Worm (Caenorhabditis elegans) whole organism, late embryonic: Measurements from ENCODE around the gene brap-2.

Source experiments
- ceh-18 ChIP-seq: sonication (generic microtip); optimal IDR thresholded peaks from 2 replicates; lab custom pipeline; 2016; ENCODE audit warnings: missing genetic modification characterization, missing compliant biosample characterization
- ceh-31 ChIP-seq: sonication (generic microtip); optimal IDR thresholded peaks from 2 replicates; lab custom pipeline; 2016; ENCODE audit warnings: missing genetic modification characterization, missing compliant biosample characterization
- ceh-34 ChIP-seq: sonication (generic microtip); optimal IDR thresholded peaks from 2 replicates; lab custom pipeline; 2016; ENCODE audit warnings: mild to moderate bottlenecking, missing genetic modification characterization, missing compliant biosample characterization
- fkh-10 ChIP-seq: fragments of 150-350 bp; optimal IDR thresholded peaks from 2 replicates; lab custom pipeline; 2014; ENCODE audit warnings: missing biosample characterization, missing genetic modification reagents, missing genetic modification characterization
- gmeb-2 ChIP-seq: sonication (generic microtip); optimal IDR thresholded peaks from 2 replicates; lab custom pipeline; 2016; ENCODE audit warnings: missing genetic modification characterization, inconsistent platforms, missing compliant biosample characterization
- hlh-13 ChIP-seq: fragments of 200-800 bp; sonication (Bioruptor generic); optimal IDR thresholded peaks from 2 replicates; lab custom pipeline; 2018; ENCODE audit warnings: mild to moderate bottlenecking, missing genetic modification characterization, missing compliant biosample characterization
- lim-6 ChIP-seq: sonication (generic microtip); optimal IDR thresholded peaks from 2 replicates; lab custom pipeline; 2016; ENCODE audit warnings: missing genetic modification characterization, missing compliant biosample characterization
- odd-2 ChIP-seq: sonication (generic microtip); optimal IDR thresholded peaks from 2 replicates; lab custom pipeline; 2017; ENCODE audit warnings: antibody characterized with exemption, mild to moderate bottlenecking, missing genetic modification characterization, missing compliant biosample characterization
- tbx-7 ChIP-seq: sonication (generic microtip); optimal IDR thresholded peaks from 2 replicates; lab custom pipeline; 2016; ENCODE audit warnings: missing genotype, missing genetic modification characterization, missing compliant biosample characterization
- unc-3 ChIP-seq, 2 experiments: fragments of 200-800 bp in 1 of 2; sonication (Bioruptor generic) in 1 of 2; sonication (generic microtip) in 1 of 2; conservative IDR thresholded peaks in 1 of 2; optimal IDR thresholded peaks in 1 of 2; 2 replicates each; pipeline versions ENCODE4 v1.3.6 to Lab custom; 2016 to 2022; ENCODE audit warnings: missing compliant biosample characterization in 2 of 2, missing genetic modification characterization in 2 of 2, missing genetic modification reagents in 1 of 2

Gene brap-2

ce11 chrII:5341573-5341972 lies 51.4 kb downstream of the brap-2 start:
- TF ChIP-seq lim-6 = no peak
- TF ChIP-seq ceh-31 = no peak
- TF ChIP-seq ceh-18 = no peak
- no peak for TF ChIP-seq odd-2 (tag; lab: Kevin White, UChicago)
- no peak for TF ChIP-seq tbx-7 (tag; lab: Kevin White, UChicago)
- TF ChIP-seq hlh-13 = no peak
- no peak for TF ChIP-seq unc-3 (GFP tag; conservative IDR thresholded peaks at IDR 0.05; lab: Robert Waterston, UW)
- TF ChIP-seq unc-3 (tag; optimal IDR thresholded peaks at IDR 0.05; lab: Kevin White, UChicago) = no peak

DNA sequence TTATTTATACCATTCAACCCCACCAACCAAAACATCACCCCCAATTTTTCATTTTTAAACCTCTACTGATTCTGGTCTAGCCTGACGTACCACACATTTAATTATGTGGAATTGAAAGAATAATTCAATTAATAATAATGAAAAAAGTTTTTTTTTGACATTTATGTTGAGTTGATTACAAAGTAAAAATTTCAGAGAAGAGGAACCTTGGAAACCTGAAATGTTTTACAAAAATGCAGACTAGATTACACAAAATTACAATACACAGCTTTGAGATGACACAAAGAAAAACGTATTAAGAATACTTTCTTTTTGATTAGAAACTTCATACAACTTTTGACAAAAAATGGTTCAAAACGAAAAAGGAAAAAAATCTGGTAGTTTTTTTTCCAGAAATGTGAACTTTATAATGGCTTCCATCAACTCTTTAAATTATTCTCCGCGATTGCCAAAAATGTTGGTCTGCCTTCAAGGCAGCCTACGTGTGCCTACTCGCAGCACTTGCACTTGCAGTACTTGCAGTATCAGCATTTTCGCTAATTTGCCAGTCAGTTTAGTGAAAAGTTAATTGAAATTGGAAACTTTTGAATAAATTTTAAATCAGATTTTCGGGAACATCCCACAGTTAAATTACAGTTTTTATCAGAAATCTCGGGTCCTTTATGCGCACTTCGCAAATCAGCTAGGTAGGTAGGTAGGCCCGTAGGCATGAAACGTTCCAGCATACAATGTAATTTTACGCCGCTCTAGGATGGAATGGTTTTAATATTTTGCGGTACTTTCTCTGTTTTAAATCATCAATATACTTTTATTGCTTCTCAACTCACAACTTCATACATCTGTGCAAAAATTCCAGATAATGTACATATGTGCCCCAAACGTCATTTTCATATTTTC lies 52.1 kb downstream of the brap-2 start:
- no peak for TF ChIP-seq fkh-10 (GFP tag; lab: Kevin White, UChicago)
- peak; percentile 19 for TF ChIP-seq gmeb-2 (tag; lab: Kevin White, UChicago)
- no peak for TF ChIP-seq ceh-34 (tag; lab: Kevin White, UChicago)
- no peak for TF ChIP-seq hlh-13
